Fruit fly (Drosophila melanogaster) whole organism, embryonic: Measurements from ENCODE around the gene CG14154.

ENCODE experiments used
- Atf6 ChIP-seq: fragments of 200-800 bp; sonication (Bioruptor generic); IDR thresholded peaks from 2 replicates; pipeline ENCODE4 v1.3.6; 2022; ENCODE audit warnings: missing biosample characterization, missing genetic modification characterization
- BEAF-32 ChIP-seq: fragments of 200-800 bp; sonication (Bioruptor generic); optimal IDR thresholded peaks from 3 replicates; lab custom pipeline; 2017; ENCODE audit warnings: missing biosample characterization, missing genetic modification characterization, mild to moderate bottlenecking, moderate library complexity, missing genetic modification reagents
- CG15073 ChIP-seq: fragments of 200-800 bp; sonication (Bioruptor generic); optimal IDR thresholded peaks from 2 replicates; lab custom pipeline; 2016; ENCODE audit warnings: missing biosample characterization, missing genetic modification characterization
- CG1602 ChIP-seq: fragments of 200-800 bp; sonication (Bioruptor generic); optimal IDR thresholded peaks from 3 replicates; lab custom pipeline; 2016; ENCODE audit warnings: missing biosample characterization, missing genetic modification characterization
- CG17328 ChIP-seq: fragments of 200-800 bp; sonication (Bioruptor generic); IDR thresholded peaks from 2 replicates; pipeline ENCODE4 v1.3.6; 2022; ENCODE audit warnings: missing biosample characterization, missing genetic modification characterization
- CG17568 ChIP-seq: fragments of 200-800 bp; sonication (Bioruptor generic); optimal IDR thresholded peaks from 2 replicates; lab custom pipeline; 2018; ENCODE audit warnings: missing biosample characterization, mild to moderate bottlenecking, missing genetic modification characterization, moderate library complexity
- CG2129 ChIP-seq: fragments of 200-800 bp; sonication (Bioruptor generic); IDR thresholded peaks from 2 replicates; pipeline ENCODE4 v1.3.6; 2022; ENCODE audit warnings: missing biosample characterization, missing genetic modification characterization; ENCODE audit not compliant: partially characterized antibody
- CG2678 ChIP-seq: fragments of 200-800 bp; sonication (Bioruptor generic); optimal IDR thresholded peaks from 3 replicates; lab custom pipeline; 2019; ENCODE audit warnings: missing biosample characterization, mild to moderate bottlenecking, missing genetic modification characterization, moderate library complexity
- CG2889 ChIP-seq: fragments of 200-800 bp; sonication (Bioruptor generic); IDR thresholded peaks from 3 replicates; pipeline ENCODE4 v1.3.6; 2022; ENCODE audit warnings: missing biosample characterization, missing genetic modification characterization
- CG30431 ChIP-seq: fragments of 200-800 bp; sonication (Bioruptor generic); optimal IDR thresholded peaks from 2 replicates; lab custom pipeline; 2017; ENCODE audit warnings: missing biosample characterization, missing genetic modification characterization
- CG32767 ChIP-seq: fragments of 200-800 bp; sonication (Bioruptor generic); IDR thresholded peaks from 2 replicates; pipeline ENCODE4 v1.3.6; 2022; ENCODE audit warnings: missing biosample characterization, missing genetic modification characterization
- CG4424 ChIP-seq: fragments of 200-800 bp; sonication (Bioruptor generic); optimal IDR thresholded peaks from 3 replicates; lab custom pipeline; 2016; ENCODE audit warnings: missing biosample characterization, missing genetic modification characterization
- CG6654 ChIP-seq: fragments of 200-800 bp; sonication (Bioruptor generic); optimal IDR thresholded peaks from 2 replicates; lab custom pipeline; 2017; ENCODE audit warnings: missing biosample characterization, mild to moderate bottlenecking, missing genetic modification characterization
- CG6813 ChIP-seq: fragments of 200-800 bp; sonication (Bioruptor generic); optimal IDR thresholded peaks from 2 replicates; lab custom pipeline; 2017; ENCODE audit warnings: missing biosample characterization, missing genetic modification characterization, mild to moderate bottlenecking, moderate library complexity, missing genetic modification reagents
- CG7928 ChIP-seq: fragments of 200-800 bp; sonication (Bioruptor generic); optimal IDR thresholded peaks from 2 replicates; lab custom pipeline; 2017; ENCODE audit warnings: missing biosample characterization, mild to moderate bottlenecking, missing genetic modification characterization
- D19A ChIP-seq: fragments of 200-800 bp; optimal IDR thresholded peaks from 3 replicates; lab custom pipeline; 2019; ENCODE audit warnings: missing biosample characterization, mild to moderate bottlenecking, missing genetic modification characterization, moderate library complexity
- Dad ChIP-seq: fragments of 200-800 bp; sonication (Bioruptor generic); optimal IDR thresholded peaks from 3 replicates; lab custom pipeline; 2016; ENCODE audit warnings: missing biosample characterization, missing genetic modification characterization
- Dfd ChIP-seq, 2 experiments: fragments of >200 bp; optimal IDR thresholded peaks; 2 replicates each; lab custom pipeline; 2017; ENCODE audit warnings: missing biosample characterization in 2 of 2, missing genetic modification characterization in 2 of 2
- Dref ChIP-seq: fragments of 200-800 bp; sonication (Bioruptor generic); IDR thresholded peaks from 2 replicates; pipeline ENCODE4 v1.3.6; 2022; ENCODE audit warnings: missing biosample characterization, missing genetic modification characterization
- Ets97D ChIP-seq: fragments of 200-800 bp; sonication (Bioruptor generic); optimal IDR thresholded peaks from 3 replicates; lab custom pipeline; 2016; ENCODE audit warnings: missing biosample characterization, missing genetic modification characterization
- Fer3 ChIP-seq: fragments of 200-800 bp; sonication (Bioruptor generic); optimal IDR thresholded peaks from 2 replicates; lab custom pipeline; 2018; ENCODE audit warnings: missing biosample characterization, mild to moderate bottlenecking, missing genetic modification characterization, moderate library complexity
- H2.0 ChIP-seq: fragments of 200-800 bp; sonication (Bioruptor generic); IDR thresholded peaks from 2 replicates; pipeline ENCODE4 v1.3.6; 2022; ENCODE audit warnings: missing biosample characterization, missing genetic modification characterization
- Hr39 ChIP-seq: fragments of >200 bp; optimal IDR thresholded peaks from 2 replicates; lab custom pipeline; 2017
- Nf-YB ChIP-seq: fragments of 200-800 bp; sonication (Bioruptor generic); optimal IDR thresholded peaks from 3 replicates; lab custom pipeline; 2019; ENCODE audit warnings: missing biosample characterization, mild to moderate bottlenecking, missing genetic modification characterization, moderate library complexity
- Rx ChIP-seq: fragments of 200-800 bp; sonication (Bioruptor generic); IDR thresholded peaks from 2 replicates; pipeline ENCODE4 v1.3.6; 2022; ENCODE audit warnings: missing biosample characterization, missing genetic modification characterization
- al ChIP-seq: fragments of 200-800 bp; sonication (Bioruptor generic); IDR thresholded peaks from 2 replicates; pipeline ENCODE4 v1.3.6; 2022; ENCODE audit warnings: missing biosample characterization, missing genetic modification characterization
- bigmax ChIP-seq: fragments of 200-800 bp; sonication (Bioruptor generic); optimal IDR thresholded peaks from 2 replicates; lab custom pipeline; 2018; ENCODE audit warnings: missing biosample characterization, mild to moderate bottlenecking, missing genetic modification characterization
- cato ChIP-seq: fragments of 200-800 bp; sonication (Bioruptor generic); optimal IDR thresholded peaks from 2 replicates; lab custom pipeline; 2016; ENCODE audit warnings: missing biosample characterization, missing genetic modification characterization, borderline replicate concordance
- caup ChIP-seq: fragments of 200-800 bp; sonication (Bioruptor generic); optimal IDR thresholded peaks from 3 replicates; lab custom pipeline; 2017; ENCODE audit warnings: missing biosample characterization, mild to moderate bottlenecking, missing genetic modification characterization, moderate library complexity; ENCODE audit not compliant: severe bottlenecking
- dm ChIP-seq: fragments of 200-800 bp; sonication (Bioruptor generic); optimal IDR thresholded peaks from 3 replicates; lab custom pipeline; 2016; ENCODE audit warnings: missing biosample characterization, missing genetic modification characterization
- eve ChIP-seq, 2 experiments: fragments of >200 bp; optimal IDR thresholded peaks; 2 replicates each; lab custom pipeline; 2017; ENCODE audit warnings: missing biosample characterization in 2 of 2, missing genetic modification characterization in 2 of 2
- hb ChIP-seq: fragments of 200-800 bp; sonication (Bioruptor generic); IDR thresholded peaks from 3 replicates; pipeline ENCODE4 v1.3.6; 2022; ENCODE audit warnings: missing biosample characterization, missing genetic modification characterization; ENCODE audit not compliant: partially characterized antibody
- jigr1 ChIP-seq: fragments of 200-800 bp; sonication (Bioruptor generic); IDR thresholded peaks from 3 replicates; pipeline ENCODE4 v1.3.6; 2022; ENCODE audit warnings: missing biosample characterization, missing genetic modification characterization
- kay ChIP-seq: fragments of 200-800 bp; sonication (Bioruptor generic); optimal IDR thresholded peaks from 2 replicates; lab custom pipeline; 2016; ENCODE audit warnings: missing biosample characterization, missing genetic modification characterization
- mirr ChIP-seq: fragments of 200-800 bp; sonication (Bioruptor generic); optimal IDR thresholded peaks from 3 replicates; lab custom pipeline; 2018; ENCODE audit warnings: missing biosample characterization, mild to moderate bottlenecking, missing genetic modification characterization
- pros ChIP-seq: fragments of 200-800 bp; sonication (Bioruptor generic); optimal IDR thresholded peaks from 3 replicates; lab custom pipeline; 2019; ENCODE audit warnings: missing biosample characterization, mild to moderate bottlenecking, missing genetic modification characterization, moderate library complexity
- sqz ChIP-seq: fragments of 200-800 bp; sonication (Bioruptor generic); optimal IDR thresholded peaks from 3 replicates; lab custom pipeline; 2018; ENCODE audit warnings: missing biosample characterization, mild to moderate bottlenecking, missing genetic modification characterization
- sr ChIP-seq: fragments of 200-800 bp; sonication (Bioruptor generic); IDR thresholded peaks from 3 replicates; pipeline ENCODE4 v1.3.6; 2022; ENCODE audit warnings: missing biosample characterization, missing genetic modification characterization
- stc ChIP-seq: fragments of 200-800 bp; sonication (Bioruptor generic); IDR thresholded peaks from 2 replicates; pipeline ENCODE4 v1.3.6; 2022; ENCODE audit warnings: missing biosample characterization, missing genetic modification characterization
- tx ChIP-seq: fragments of 200-800 bp; sonication (Bioruptor generic); optimal IDR thresholded peaks from 2 replicates; lab custom pipeline; 2016; ENCODE audit warnings: missing biosample characterization, missing genetic modification characterization
- zen2 ChIP-seq: fragments of 200-800 bp; sonication (Bioruptor generic); IDR thresholded peaks from 3 replicates; pipeline ENCODE4 v1.3.6; 2022; ENCODE audit warnings: missing biosample characterization, missing genetic modification characterization; ENCODE audit not compliant: partially characterized antibody

The CG14154 gene

DNA sequence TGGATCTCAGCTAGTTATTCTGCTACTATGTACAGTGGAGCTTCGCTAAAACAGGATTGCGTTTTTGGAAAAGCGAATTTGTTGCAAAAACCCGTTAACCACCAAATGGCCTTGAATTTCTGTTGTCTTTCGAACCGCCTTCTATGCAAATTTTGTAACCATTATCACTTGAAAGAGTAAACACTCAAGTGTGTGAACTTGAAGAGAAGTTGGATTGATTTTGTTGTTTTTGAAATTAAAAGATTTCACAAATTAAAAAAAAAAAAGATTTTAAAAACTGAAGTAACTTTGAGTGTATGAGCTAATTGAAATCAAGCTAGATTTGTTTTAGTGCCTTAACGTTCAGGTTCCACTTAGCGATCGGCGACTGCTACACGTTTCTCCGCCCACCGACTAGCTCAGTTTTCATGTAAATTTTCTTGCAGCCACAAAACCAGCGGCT lies 42.2 kb downstream of the CG14154 start (continued):
- TF ChIP-seq Ets97D (GFP tag; lab: Kevin White, UChicago) = no peak
- peak; percentile 56 for TF ChIP-seq CG1602 (GFP tag; lab: Kevin White, UChicago)
- TF ChIP-seq Dref (GFP tag; lab: Robert Waterston, UW) = no peak
- no peak for TF ChIP-seq Hr39 (lab: Kevin White, UChicago)
- peak; percentile 68 for TF ChIP-seq Atf6 (GFP tag; lab: Robert Waterston, UW)
- peak; percentile 16 for TF ChIP-seq Nf-YB (GFP tag; lab: Kevin White, UChicago)
- peak; percentile 58 for TF ChIP-seq CG6654 (GFP tag; lab: Kevin White, UChicago)
- TF ChIP-seq CG2129 (GFP tag; lab: Robert Waterston, UW) = no peak
- TF ChIP-seq sr (GFP tag; lab: Robert Waterston, UW) = no peak
- peak; percentile 21; the same call in 1 of the 2 replicates for TF ChIP-seq H2.0 (GFP tag; lab: Robert Waterston, UW)
- peak; percentile 45; the same call in 1 of the 2 replicates for TF ChIP-seq CG17328 (GFP tag; lab: Robert Waterston, UW)
- peak; percentile 29 for TF ChIP-seq CG7928 (GFP tag; lab: Kevin White, UChicago)
- no peak for TF ChIP-seq kay (GFP tag; lab: Kevin White, UChicago)
- no peak for TF ChIP-seq CG6813
- TF ChIP-seq cato (GFP tag; lab: Kevin White, UChicago) = peak; percentile 1
- TF ChIP-seq al (GFP tag; lab: Robert Waterston, UW) = peak; percentile 59; the same call in 1 of the 2 replicates
- TF ChIP-seq eve (GFP tag; optimal IDR thresholded peaks at IDR 0.05; lab: Kevin White, UChicago) = no peak
- TF ChIP-seq bigmax (GFP tag; lab: Kevin White, UChicago) = no peak
- TF ChIP-seq jigr1 (GFP tag; lab: Robert Waterston, UW) = peak; percentile 51; the same call in 1 of the 3 replicates
- TF ChIP-seq zen2 = no peak
- TF ChIP-seq dm = no peak
- TF ChIP-seq mirr (GFP tag; lab: Kevin White, UChicago) = no peak
- TF ChIP-seq caup (GFP tag; lab: Kevin White, UChicago) = peak; percentile 71
- peak; percentile 14 for TF ChIP-seq Dad (GFP tag; lab: Kevin White, UChicago)
- TF ChIP-seq BEAF-32 (GFP tag; lab: Kevin White, UChicago) = no peak
- peak; percentile 68 for TF ChIP-seq Rx (GFP tag; lab: Robert Waterston, UW)
- peak; percentile 44 for TF ChIP-seq Fer3
- no peak for TF ChIP-seq CG2889 (GFP tag; lab: Robert Waterston, UW)
- no peak for TF ChIP-seq Dfd (GFP tag; optimal IDR thresholded peaks at IDR 0.05; lab: Kevin White, UChicago)
- TF ChIP-seq CG17568 (GFP tag; lab: Kevin White, UChicago) = no peak
- no peak for TF ChIP-seq hb (GFP tag; lab: Robert Waterston, UW)
- TF ChIP-seq CG15073 = no peak
- TF ChIP-seq CG32767 (GFP tag; lab: Robert Waterston, UW) = peak; percentile 54; the same call in 1 of the 2 replicates
- TF ChIP-seq stc (GFP tag; lab: Robert Waterston, UW) = peak; percentile 68; the same call in 1 of the 2 replicates
- TF ChIP-seq CG30431 (GFP tag; lab: Kevin White, UChicago) = peak; percentile 40
- TF ChIP-seq, all 482 proteins: peak for 284

DNA sequence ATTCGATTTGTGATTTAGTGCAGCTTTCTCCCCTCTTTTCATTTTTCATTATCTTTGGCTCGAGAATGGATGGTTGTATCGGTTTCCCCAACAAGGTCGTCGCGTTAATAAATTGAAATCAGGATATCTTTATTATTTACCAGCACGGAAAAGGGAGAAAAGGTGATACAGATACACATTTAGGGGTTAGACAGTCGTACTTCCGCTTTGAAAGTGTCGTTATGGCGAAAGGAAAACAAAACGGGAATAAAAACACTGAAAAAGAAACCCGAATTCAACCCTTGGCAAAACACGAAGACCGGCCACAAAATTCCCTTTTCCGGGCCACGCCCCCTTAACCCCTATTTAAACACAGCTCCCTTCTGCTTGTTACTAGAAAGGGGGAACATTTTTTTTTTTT lies 42.8 kb downstream of the CG14154 start:
- TF ChIP-seq D19A (tag; lab: Kevin White, UChicago) (peak; percentile 79), sqz (GFP tag; lab: Kevin White, UChicago) (peak; percentile 41), CG4424 (GFP tag; lab: Kevin White, UChicago) (no peak), pros (GFP tag; lab: Kevin White, UChicago) (peak; percentile 90), CG2678 (no peak), tx (no peak)
